Fruit fly (Drosophila melanogaster) Kc167 (cell line): Measurements from ENCODE around the gene CG11893.

Experiments
- Myc ChIP-seq: fragments of >200 bp; optimal IDR thresholded peaks from 2 replicates; lab custom pipeline; 2017; ENCODE audit warnings: missing external identifiers
- insv ChIP-seq: fragments of >200 bp; optimal IDR thresholded peaks from 3 replicates; lab custom pipeline; 2018; ENCODE audit warnings: missing external identifiers

- TF ChIP-seq Myc (lab: Kevin White, UChicago) (no peak), insv (lab: Kevin White, UChicago) (no peak)
Measured at dm6 chr3R:25275276-25275675, 14.4 kb upstream of the CG11893 start.
